Worm (Caenorhabditis elegans) whole organism, midembryonic: ENCODE data around the gene srz-82.

Source experiments
- flt-1 ChIP-seq: fragments of 200-800 bp; sonication (Bioruptor generic); IDR thresholded peaks from 2 replicates; pipeline ENCODE4 v1.3.6; 2022; ENCODE audit warnings: missing genetic modification characterization, missing compliant biosample characterization
- klf-2 ChIP-seq: fragments of 200-800 bp; sonication (Bioruptor generic); conservative IDR thresholded peaks from 2 replicates; pipeline ENCODE4 v1.3.6; 2022; ENCODE audit warnings: missing genetic modification reagents, missing genetic modification characterization, missing compliant biosample characterization
- ref-1 ChIP-seq: fragments of 200-800 bp; sonication (Bioruptor generic); conservative IDR thresholded peaks from 2 replicates; pipeline ENCODE4 v1.3.6; 2022; ENCODE audit warnings: missing genetic modification reagents, missing genetic modification characterization, missing compliant biosample characterization

DNA sequence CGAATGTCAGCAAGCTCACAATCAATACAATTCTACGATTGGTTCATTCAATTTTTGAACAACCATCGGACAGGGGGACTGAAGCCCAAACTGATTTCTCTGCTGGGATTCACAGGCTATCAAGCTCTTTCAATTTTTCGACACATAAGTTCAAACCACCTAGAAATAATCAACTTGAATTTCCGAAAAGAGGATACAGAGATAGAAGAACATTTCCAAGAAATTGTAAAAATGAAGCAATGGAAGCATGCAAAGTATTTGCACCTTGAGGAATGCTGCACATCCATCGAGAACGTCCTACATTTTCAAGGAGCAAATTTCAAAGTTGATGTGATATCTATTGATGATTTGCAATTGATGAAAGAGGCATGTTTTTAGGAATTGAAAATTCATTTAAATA, 14.9 kb upstream of the srz-82 start:
- no peak for TF ChIP-seq ref-1 (GFP tag; lab: Robert Waterston, UW)
- TF ChIP-seq flt-1, result no peak
- no peak for TF ChIP-seq klf-2 (GFP tag; lab: Robert Waterston, UW)
